Worm (Caenorhabditis elegans) whole organism, early embryonic: Measurements from ENCODE around the gene Y46G5A.8.

Source experiments
- B0310.2 ChIP-seq: sonication (generic microtip); optimal IDR thresholded peaks from 2 replicates; lab custom pipeline; 2016; ENCODE audit warnings: mild to moderate bottlenecking, missing genetic modification characterization, missing compliant biosample characterization
- F13C5.2 ChIP-seq: sonication (generic microtip); optimal IDR thresholded peaks from 2 replicates; lab custom pipeline; 2017; ENCODE audit warnings: mild to moderate bottlenecking, missing genetic modification characterization, inconsistent platforms, missing compliant biosample characterization
- aly-1 ChIP-seq: sonication (generic microtip); optimal IDR thresholded peaks from 2 replicates; lab custom pipeline; 2016; ENCODE audit warnings: missing genetic modification characterization, missing compliant biosample characterization
- ama-1 ChIP-seq: fragments of 150-350 bp; optimal IDR thresholded peaks from 2 replicates; lab custom pipeline; 2014
- ceh-13 ChIP-seq: fragments of 200-800 bp; sonication (Bioruptor generic); optimal IDR thresholded peaks from 2 replicates; lab custom pipeline; 2018; ENCODE audit warnings: mild to moderate bottlenecking, missing genetic modification characterization, missing compliant biosample characterization
- ceh-36 ChIP-seq: sonication (generic microtip); optimal IDR thresholded peaks from 2 replicates; lab custom pipeline; 2016; ENCODE audit warnings: missing genetic modification characterization, inconsistent platforms, missing compliant biosample characterization
- ets-7 ChIP-seq: sonication (generic microtip); optimal IDR thresholded peaks from 2 replicates; lab custom pipeline; 2016; ENCODE audit warnings: missing genotype, missing genetic modification characterization, missing compliant biosample characterization
- flt-1 ChIP-seq: fragments of 200-800 bp; sonication (Bioruptor generic); IDR thresholded peaks from 2 replicates; pipeline ENCODE4 v1.3.6; 2022; ENCODE audit warnings: missing genetic modification characterization, missing compliant biosample characterization
- hmbx-1 ChIP-seq: sonication (generic microtip); optimal IDR thresholded peaks from 2 replicates; lab custom pipeline; 2016; ENCODE audit warnings: mild to moderate bottlenecking, missing genetic modification characterization, missing compliant biosample characterization
- hmg-4 ChIP-seq: fragments of 200-800 bp; sonication (Bioruptor generic); optimal IDR thresholded peaks from 2 replicates; lab custom pipeline; 2018; ENCODE audit warnings: mild to moderate bottlenecking, missing genetic modification characterization, missing compliant biosample characterization
- hnd-1 ChIP-seq: sonication (generic microtip); optimal IDR thresholded peaks from 2 replicates; lab custom pipeline; 2016; ENCODE audit warnings: missing genetic modification characterization, missing compliant biosample characterization
- pes-1 ChIP-seq: fragments of 200-800 bp; sonication (Bioruptor generic); IDR thresholded peaks from 2 replicates; pipeline ENCODE4 v1.3.6; 2022; ENCODE audit warnings: missing genetic modification reagents, missing genetic modification characterization, missing compliant biosample characterization
- scrt-1 ChIP-seq: fragments of 200-800 bp; sonication (Bioruptor generic); IDR thresholded peaks from 2 replicates; pipeline ENCODE4 v1.3.6; 2022; ENCODE audit warnings: missing genetic modification characterization, missing compliant biosample characterization
- sea-1 ChIP-seq: fragments of 200-800 bp; sonication (Bioruptor generic); conservative IDR thresholded peaks from 2 replicates; pipeline ENCODE4 v1.3.6; 2022; ENCODE audit warnings: missing genetic modification characterization, missing compliant biosample characterization
- tbx-11 ChIP-seq: fragments of 200-800 bp; sonication (Bioruptor generic); IDR thresholded peaks from 2 replicates; pipeline ENCODE4 v1.3.6; 2022; ENCODE audit warnings: missing genetic modification characterization, missing compliant biosample characterization
- tbx-37 ChIP-seq: fragments of 200-800 bp; sonication (Bioruptor generic); conservative IDR thresholded peaks from 2 replicates; pipeline ENCODE4 v1.3.6; 2022; ENCODE audit warnings: missing genetic modification reagents, missing genetic modification characterization, missing compliant biosample characterization
- tra-4 ChIP-seq: sonication (generic microtip); optimal IDR thresholded peaks from 2 replicates; lab custom pipeline; 2017; ENCODE audit warnings: missing genetic modification characterization, missing compliant biosample characterization

Gene Y46G5A.8

ce11 chrII:12756180-12756579, at the start of gene Y46G5A.8, which contains the start of gene Y46G5A.7:
Gene Y46G5A.8 (plus strand): TSS chrII:12756338.
Gene Y46G5A.7 (minus strand): TSS chrII:12756332.
- TF ChIP-seq flt-1 (GFP tag; lab: Robert Waterston, UW), result no peak
- TF ChIP-seq B0310.2 (tag; lab: Kevin White, UChicago), result no peak
- no peak for TF ChIP-seq ceh-13 (GFP tag; lab: Kevin White, UChicago)
- TF ChIP-seq tra-4 (tag; lab: Kevin White, UChicago), result no peak
- TF ChIP-seq tbx-37 (GFP tag; lab: Robert Waterston, UW), result no peak
- peak; percentile 94 for TF ChIP-seq ets-7

ce11 chrII:12711490-12711889, 44.6 kb upstream of the Y46G5A.8 start:
- TF ChIP-seq scrt-1 (GFP tag; lab: Robert Waterston, UW), result no peak
- no peak for TF ChIP-seq tbx-37 (GFP tag; lab: Robert Waterston, UW)

ce11 chrII:12715757-12716350, 40.3 kb upstream of the Y46G5A.8 start:
- TF ChIP-seq tbx-11 (GFP tag; lab: Robert Waterston, UW) (no peak), ceh-36 (tag; lab: Kevin White, UChicago) (no peak), ets-7 (no peak), aly-1 (tag; lab: Kevin White, UChicago) (no peak), sea-1 (GFP tag; lab: Robert Waterston, UW) (no peak), ama-1 (no peak), hnd-1 (tag; lab: Kevin White, UChicago) (no peak), ceh-13 (GFP tag; lab: Kevin White, UChicago) (no peak), tbx-37 (GFP tag; lab: Robert Waterston, UW) (no peak), scrt-1 (GFP tag; lab: Robert Waterston, UW) (no peak), tra-4 (tag; lab: Kevin White, UChicago) (no peak), flt-1 (GFP tag; lab: Robert Waterston, UW) (no peak), pes-1 (GFP tag; lab: Robert Waterston, UW) (no peak), hmg-4 (GFP tag; lab: Kevin White, UChicago) (no peak), F13C5.2 (tag; lab: Kevin White, UChicago) (no peak)

ce11 chrII:12722049-12722448, 34.1 kb upstream of the Y46G5A.8 start:
- TF ChIP-seq ceh-36 (tag; lab: Kevin White, UChicago), result no peak
- TF ChIP-seq ama-1, result no peak
- TF ChIP-seq sea-1 (GFP tag; lab: Robert Waterston, UW), result no peak
- TF ChIP-seq scrt-1 (GFP tag; lab: Robert Waterston, UW), result no peak
- TF ChIP-seq hmg-4 (GFP tag; lab: Kevin White, UChicago), result no peak
- no peak for TF ChIP-seq tbx-11 (GFP tag; lab: Robert Waterston, UW)
- no peak for TF ChIP-seq tbx-37 (GFP tag; lab: Robert Waterston, UW)
- TF ChIP-seq ets-7, result no peak
- TF ChIP-seq pes-1 (GFP tag; lab: Robert Waterston, UW), result no peak
- TF ChIP-seq flt-1 (GFP tag; lab: Robert Waterston, UW), result no peak
- TF ChIP-seq B0310.2 (tag; lab: Kevin White, UChicago), result no peak
- TF ChIP-seq hmbx-1 (tag; lab: Kevin White, UChicago), result no peak
- TF ChIP-seq F13C5.2 (tag; lab: Kevin White, UChicago), result no peak
- no peak for TF ChIP-seq ceh-13 (GFP tag; lab: Kevin White, UChicago)
- no peak for TF ChIP-seq tra-4 (tag; lab: Kevin White, UChicago)
- TF ChIP-seq aly-1 (tag; lab: Kevin White, UChicago), result no peak
- TF ChIP-seq hnd-1 (tag; lab: Kevin White, UChicago), result no peak

- TF ChIP-seq hmg-4 (GFP tag; lab: Kevin White, UChicago), result no peak
- TF ChIP-seq tra-4 (tag; lab: Kevin White, UChicago), result no peak
- no peak for TF ChIP-seq pes-1 (GFP tag; lab: Robert Waterston, UW)
- TF ChIP-seq aly-1 (tag; lab: Kevin White, UChicago), result no peak
- no peak for TF ChIP-seq ceh-13 (GFP tag; lab: Kevin White, UChicago)
- TF ChIP-seq hnd-1 (tag; lab: Kevin White, UChicago), result no peak
- no peak for TF ChIP-seq hmbx-1 (tag; lab: Kevin White, UChicago)
- TF ChIP-seq ceh-36 (tag; lab: Kevin White, UChicago), result no peak
- no peak for TF ChIP-seq ets-7
- TF ChIP-seq scrt-1 (GFP tag; lab: Robert Waterston, UW), result no peak
- no peak for TF ChIP-seq tbx-37 (GFP tag; lab: Robert Waterston, UW)
- no peak for TF ChIP-seq sea-1 (GFP tag; lab: Robert Waterston, UW)
- no peak for TF ChIP-seq flt-1 (GFP tag; lab: Robert Waterston, UW)
- TF ChIP-seq F13C5.2 (tag; lab: Kevin White, UChicago), result no peak
- TF ChIP-seq B0310.2 (tag; lab: Kevin White, UChicago), result no peak
- no peak for TF ChIP-seq ama-1
- TF ChIP-seq tbx-11 (GFP tag; lab: Robert Waterston, UW), result no peak
These were observed 33.4 kb upstream of the Y46G5A.8 start for ce11 chrII:12722685-12723287.

ce11 chrII:12726704-12727103, 29.4 kb upstream of the Y46G5A.8 start:
- TF ChIP-seq sea-1 (GFP tag; lab: Robert Waterston, UW) (no peak), aly-1 (tag; lab: Kevin White, UChicago) (no peak), B0310.2 (tag; lab: Kevin White, UChicago) (no peak), flt-1 (GFP tag; lab: Robert Waterston, UW) (no peak)

ce11 chrII:12727871-12728270, 28.3 kb upstream of the Y46G5A.8 start:
- TF ChIP-seq scrt-1 (GFP tag; lab: Robert Waterston, UW), result no peak
- TF ChIP-seq aly-1 (tag; lab: Kevin White, UChicago), result peak; percentile 1
